Worm (Caenorhabditis elegans) whole organism, L3 larva: ENCODE results near the gene egg-1.

Experiments
- R02D3.7 ChIP-seq: fragments of 150-350 bp; optimal IDR thresholded peaks from 2 replicates; lab custom pipeline; 2014; ENCODE audit warnings: missing biosample characterization, missing genetic modification characterization
- ama-1 ChIP-seq: fragments of 150-350 bp; optimal IDR thresholded peaks from 2 replicates; lab custom pipeline; 2018
- jun-1 ChIP-seq: fragments of 150-350 bp; optimal IDR thresholded peaks from 2 replicates; lab custom pipeline; 2014; ENCODE audit warnings: missing biosample characterization, missing genetic modification reagents, missing genetic modification characterization
- mdl-1 ChIP-seq: fragments of 150-350 bp; optimal IDR thresholded peaks from 2 replicates; lab custom pipeline; 2014; ENCODE audit warnings: missing biosample characterization, missing genetic modification characterization
- nfya-1 ChIP-seq: sonication (generic microtip); optimal IDR thresholded peaks from 2 replicates; lab custom pipeline; 2017; ENCODE audit warnings: missing genetic modification characterization, mild to moderate bottlenecking, missing compliant biosample characterization, antibody characterized with exemption, moderate library complexity; ENCODE audit not compliant: insufficient read depth
- pha-4 ChIP-seq: fragments of 150-350 bp; optimal IDR thresholded peaks from 2 replicates; lab custom pipeline; 2014; ENCODE audit warnings: missing biosample characterization, missing genetic modification reagents, missing genetic modification characterization
- skn-1 ChIP-seq: fragments of 150-350 bp; optimal IDR thresholded peaks from 2 replicates; lab custom pipeline; 2014; ENCODE audit warnings: missing biosample characterization, missing genetic modification characterization
- snpc-4 ChIP-seq: fragments of 150-350 bp; optimal IDR thresholded peaks from 2 replicates; lab custom pipeline; 2014; ENCODE audit warnings: missing biosample characterization, missing genetic modification characterization
- unc-62 ChIP-seq: fragments of 150-350 bp; sonication (generic microtip); optimal IDR thresholded peaks from 4 replicates; lab custom pipeline; 2014; ENCODE audit warnings: missing biosample characterization, missing genetic modification reagents, missing genetic modification characterization

DNA sequence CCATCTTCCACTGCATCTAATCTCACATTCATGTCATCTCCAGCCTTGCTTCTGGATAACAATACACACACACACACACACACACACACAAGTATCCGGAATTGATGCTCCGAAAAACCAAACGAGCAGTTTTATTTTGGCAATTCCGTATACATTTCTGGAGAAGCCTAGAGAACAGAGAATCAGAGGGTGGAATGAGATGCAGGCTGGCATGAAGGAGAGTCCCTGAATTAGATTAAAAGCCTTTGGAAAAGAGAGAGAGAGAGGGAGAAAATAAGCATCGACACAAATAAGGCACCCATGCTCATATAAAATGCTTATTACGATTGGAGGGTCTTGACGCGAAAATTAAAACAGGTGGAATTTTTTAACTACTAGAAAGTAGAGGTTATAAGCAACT, 32.7 kb downstream of the egg-1 start:
- no peak for TF ChIP-seq jun-1 (tag; lab: Kevin White, UChicago)
- no peak for TF ChIP-seq ama-1
- no peak for TF ChIP-seq skn-1 (tag; lab: Kevin White, UChicago)
- no peak for TF ChIP-seq unc-62 (GFP tag; lab: Kevin White, UChicago)
- TF ChIP-seq snpc-4 (tag; lab: Kevin White, UChicago): no peak
- TF ChIP-seq mdl-1 (tag; lab: Kevin White, UChicago): no peak
- no peak for TF ChIP-seq pha-4
- no peak for TF ChIP-seq R02D3.7 (tag; lab: Kevin White, UChicago)
- peak; percentile 7 for TF ChIP-seq nfya-1 (tag; lab: Kevin White, UChicago)
